Fruit fly (Drosophila melanogaster) whole organism, embryonic: Measurements from ENCODE around the gene VhaAC39-1.

Experiments
- Bgb ChIP-seq: fragments of 200-800 bp; sonication (Bioruptor generic); IDR thresholded peaks from 2 replicates; pipeline ENCODE4 v1.3.6; 2022; ENCODE audit warnings: missing biosample characterization, missing genetic modification characterization; ENCODE audit not compliant: partially characterized antibody
- C15 ChIP-seq: fragments of 200-800 bp; sonication (Bioruptor generic); IDR thresholded peaks from 3 replicates; pipeline ENCODE4 v1.3.6; 2022; ENCODE audit warnings: missing biosample characterization, missing genetic modification characterization
- CG10654 ChIP-seq: fragments of 200-800 bp; sonication (Bioruptor generic); optimal IDR thresholded peaks from 2 replicates; lab custom pipeline; 2016; ENCODE audit warnings: missing biosample characterization, missing genetic modification characterization
- CG11695 ChIP-seq: fragments of 200-800 bp; sonication (Bioruptor generic); IDR thresholded peaks from 3 replicates; pipeline ENCODE4 v1.3.6; 2022; ENCODE audit warnings: missing biosample characterization, missing genetic modification characterization
- CG11696 ChIP-seq: fragments of 200-800 bp; sonication (Bioruptor generic); IDR thresholded peaks from 2 replicates; pipeline ENCODE4 v1.3.6; 2022; ENCODE audit warnings: missing biosample characterization, missing genetic modification characterization
- CG11723 ChIP-seq: fragments of 200-800 bp; sonication (Bioruptor generic); optimal IDR thresholded peaks from 2 replicates; lab custom pipeline; 2017; ENCODE audit warnings: missing biosample characterization, mild to moderate bottlenecking, missing genetic modification characterization
- CG12236 ChIP-seq: fragments of 200-800 bp; sonication (Bioruptor generic); optimal IDR thresholded peaks from 2 replicates; lab custom pipeline; 2016; ENCODE audit warnings: missing biosample characterization, missing genetic modification characterization
- CG12942 ChIP-seq: fragments of 200-800 bp; sonication (Bioruptor generic); optimal IDR thresholded peaks from 3 replicates; lab custom pipeline; 2016; ENCODE audit warnings: missing biosample characterization, missing genetic modification characterization
- CG13624 ChIP-seq: fragments of 200-800 bp; sonication (Bioruptor generic); optimal IDR thresholded peaks from 2 replicates; lab custom pipeline; 2016; ENCODE audit warnings: missing biosample characterization, missing genetic modification characterization
- CG14710 ChIP-seq: fragments of 200-800 bp; sonication (Bioruptor generic); optimal IDR thresholded peaks from 3 replicates; lab custom pipeline; 2019; ENCODE audit warnings: missing biosample characterization, mild to moderate bottlenecking, missing genetic modification characterization, moderate library complexity
- CG15514 ChIP-seq: fragments of 200-800 bp; sonication (Bioruptor generic); optimal IDR thresholded peaks from 3 replicates; lab custom pipeline; 2017; ENCODE audit warnings: missing biosample characterization, missing genetic modification characterization, mild to moderate bottlenecking, moderate library complexity, missing genetic modification reagents
- CG2889 ChIP-seq: fragments of 200-800 bp; sonication (Bioruptor generic); IDR thresholded peaks from 3 replicates; pipeline ENCODE4 v1.3.6; 2022; ENCODE audit warnings: missing biosample characterization, missing genetic modification characterization
- CG31224 ChIP-seq: fragments of 200-800 bp; sonication (Bioruptor generic); IDR thresholded peaks from 2 replicates; pipeline ENCODE4 v1.3.6; 2022; ENCODE audit warnings: missing biosample characterization, missing genetic modification characterization
- CG33213 ChIP-seq: fragments of 200-800 bp; sonication (Bioruptor generic); optimal IDR thresholded peaks from 3 replicates; lab custom pipeline; 2016; ENCODE audit warnings: missing biosample characterization, missing genetic modification characterization
- CG3407 ChIP-seq: fragments of 200-800 bp; sonication (Bioruptor generic); optimal IDR thresholded peaks from 2 replicates; lab custom pipeline; 2018; ENCODE audit warnings: missing biosample characterization, mild to moderate bottlenecking, missing genetic modification characterization
- CG4707 ChIP-seq: fragments of 200-800 bp; sonication (Bioruptor generic); optimal IDR thresholded peaks from 2 replicates; lab custom pipeline; 2018; ENCODE audit warnings: missing biosample characterization, mild to moderate bottlenecking, missing genetic modification characterization, moderate library complexity
- CG7372 ChIP-seq: fragments of 200-800 bp; sonication (Bioruptor generic); IDR thresholded peaks from 2 replicates; pipeline ENCODE4 v1.3.6; 2022; ENCODE audit warnings: missing biosample characterization, missing genetic modification characterization
- CG7556 ChIP-seq: fragments of 200-800 bp; sonication (Bioruptor generic); optimal IDR thresholded peaks from 2 replicates; lab custom pipeline; 2017; ENCODE audit warnings: missing biosample characterization, mild to moderate bottlenecking, missing genetic modification characterization
- CG7928 ChIP-seq: fragments of 200-800 bp; sonication (Bioruptor generic); optimal IDR thresholded peaks from 2 replicates; lab custom pipeline; 2017; ENCODE audit warnings: missing biosample characterization, mild to moderate bottlenecking, missing genetic modification characterization
- CG8281 ChIP-seq: fragments of 200-800 bp; sonication (Bioruptor generic); optimal IDR thresholded peaks from 2 replicates; lab custom pipeline; 2018; ENCODE audit warnings: missing biosample characterization, mild to moderate bottlenecking, missing genetic modification characterization, moderate library complexity
- CG9609 ChIP-seq: fragments of 200-800 bp; sonication (Bioruptor generic); optimal IDR thresholded peaks from 3 replicates; lab custom pipeline; 2016; ENCODE audit warnings: missing biosample characterization, missing genetic modification characterization
- CTCF ChIP-seq: fragments of 200-800 bp; sonication (Bioruptor generic); optimal IDR thresholded peaks from 2 replicates; lab custom pipeline; 2017; ENCODE audit warnings: missing biosample characterization, mild to moderate bottlenecking, missing genetic modification characterization, moderate library complexity
- CoRest ChIP-seq: fragments of 200-800 bp; sonication (Bioruptor generic); optimal IDR thresholded peaks from 3 replicates; lab custom pipeline; 2018; ENCODE audit warnings: missing biosample characterization, mild to moderate bottlenecking, missing genetic modification characterization, moderate library complexity
- Dad ChIP-seq: fragments of 200-800 bp; sonication (Bioruptor generic); optimal IDR thresholded peaks from 3 replicates; lab custom pipeline; 2016; ENCODE audit warnings: missing biosample characterization, missing genetic modification characterization
- Dip2 ChIP-seq: fragments of 200-800 bp; sonication (Bioruptor generic); IDR thresholded peaks from 2 replicates; pipeline ENCODE4 v1.3.6; 2022; ENCODE audit warnings: missing biosample characterization, missing genetic modification characterization
- Dip3 ChIP-seq: fragments of 200-800 bp; sonication (Bioruptor generic); optimal IDR thresholded peaks from 3 replicates; lab custom pipeline; 2016; ENCODE audit warnings: missing biosample characterization, missing genetic modification characterization
- Ets65A ChIP-seq: fragments of 200-800 bp; sonication (Bioruptor generic); peaks from one replicate; lab custom pipeline; 2016; ENCODE audit warnings: missing biosample characterization, missing genetic modification characterization
- Fer3 ChIP-seq: fragments of 200-800 bp; sonication (Bioruptor generic); optimal IDR thresholded peaks from 2 replicates; lab custom pipeline; 2018; ENCODE audit warnings: missing biosample characterization, mild to moderate bottlenecking, missing genetic modification characterization, moderate library complexity
- HLH4C ChIP-seq: fragments of 200-800 bp; sonication (Bioruptor generic); IDR thresholded peaks from 3 replicates; pipeline ENCODE4 v1.3.6; 2022; ENCODE audit warnings: missing biosample characterization, missing genetic modification characterization; ENCODE audit not compliant: partially characterized antibody
- Kr ChIP-seq: fragments of 200-800 bp; sonication (Bioruptor generic); optimal IDR thresholded peaks from 2 replicates; lab custom pipeline; 2017; ENCODE audit warnings: missing biosample characterization, mild to moderate bottlenecking, missing genetic modification characterization
- Myb ChIP-seq: fragments of 200-800 bp; sonication (Bioruptor generic); optimal IDR thresholded peaks from 2 replicates; lab custom pipeline; 2016; ENCODE audit warnings: missing biosample characterization, missing genetic modification characterization
- Neu2 ChIP-seq: fragments of 200-800 bp; sonication (Bioruptor generic); optimal IDR thresholded peaks from 3 replicates; lab custom pipeline; 2016; ENCODE audit warnings: missing biosample characterization, missing genetic modification characterization, borderline replicate concordance
- Sox100B ChIP-seq: fragments of 200-800 bp; sonication (Bioruptor generic); optimal IDR thresholded peaks from 3 replicates; lab custom pipeline; 2018; ENCODE audit warnings: missing biosample characterization, mild to moderate bottlenecking, missing genetic modification characterization
- TFAM ChIP-seq: fragments of 200-800 bp; sonication (Bioruptor generic); optimal IDR thresholded peaks from 2 replicates; lab custom pipeline; 2017; ENCODE audit warnings: missing biosample characterization, missing genetic modification characterization, inconsistent platforms
- Taf1 ChIP-seq: fragments of 200-800 bp; sonication (Bioruptor generic); IDR thresholded peaks from 2 replicates; pipeline ENCODE4 v1.3.6; 2022; ENCODE audit warnings: missing biosample characterization, missing genetic modification characterization
- ato ChIP-seq: fragments of 200-800 bp; sonication (Bioruptor generic); IDR thresholded peaks from 2 replicates; pipeline ENCODE4 v1.3.6; 2022; ENCODE audit warnings: missing biosample characterization, missing genetic modification characterization; ENCODE audit not compliant: partially characterized antibody
- bowl ChIP-seq: fragments of 200-800 bp; sonication (Bioruptor generic); IDR thresholded peaks from 2 replicates; pipeline ENCODE4 v1.3.6; 2022; ENCODE audit warnings: missing biosample characterization, missing genetic modification characterization
- dan ChIP-seq: fragments of 200-800 bp; sonication (Bioruptor generic); IDR thresholded peaks from 2 replicates; pipeline ENCODE4 v1.3.6; 2022; ENCODE audit warnings: missing biosample characterization, missing genetic modification characterization
- disco-r ChIP-seq: fragments of 200-800 bp; sonication (Bioruptor generic); optimal IDR thresholded peaks from 2 replicates; lab custom pipeline; 2016; ENCODE audit warnings: missing biosample characterization, missing genetic modification characterization
- emc ChIP-seq: fragments of 200-800 bp; sonication (Bioruptor generic); optimal IDR thresholded peaks from 2 replicates; lab custom pipeline; 2016; ENCODE audit warnings: missing biosample characterization, missing genetic modification characterization
- gcm ChIP-seq: fragments of 200-800 bp; sonication (Bioruptor generic); optimal IDR thresholded peaks from 2 replicates; lab custom pipeline; 2019; ENCODE audit warnings: missing biosample characterization, mild to moderate bottlenecking, missing genetic modification characterization, moderate library complexity
- gro ChIP-seq: fragments of 200-800 bp; sonication (Bioruptor generic); optimal IDR thresholded peaks from 2 replicates; lab custom pipeline; 2016; ENCODE audit warnings: missing biosample characterization, missing genetic modification characterization
- hkb ChIP-seq, 2 experiments: fragments of 200-800 bp in 1 of 2; fragments of >200 bp in 1 of 2; sonication (Bioruptor generic) in 1 of 2; IDR thresholded peaks in 1 of 2; optimal IDR thresholded peaks in 1 of 2; 2 replicates each; pipeline versions ENCODE4 v1.3.6 to Lab custom; 2017 to 2022; ENCODE audit warnings: missing biosample characterization in 1 of 2, missing genetic modification characterization in 1 of 2
- odd ChIP-seq: fragments of 200-800 bp; sonication (Bioruptor generic); optimal IDR thresholded peaks from 2 replicates; lab custom pipeline; 2017; ENCODE audit warnings: missing biosample characterization, mild to moderate bottlenecking, missing genetic modification characterization
- pho ChIP-seq: fragments of 200-800 bp; sonication (Bioruptor generic); optimal IDR thresholded peaks from 2 replicates; lab custom pipeline; 2016; ENCODE audit warnings: missing biosample characterization, missing genetic modification characterization
- scrt ChIP-seq: fragments of 200-800 bp; sonication (Bioruptor generic); optimal IDR thresholded peaks from 2 replicates; lab custom pipeline; 2018; ENCODE audit warnings: missing biosample characterization, mild to moderate bottlenecking, missing genetic modification characterization, moderate library complexity
- sima ChIP-seq: fragments of 200-800 bp; sonication (Bioruptor generic); optimal IDR thresholded peaks from 2 replicates; lab custom pipeline; 2016; ENCODE audit warnings: missing biosample characterization, missing genetic modification characterization
- sr ChIP-seq: fragments of 200-800 bp; sonication (Bioruptor generic); IDR thresholded peaks from 3 replicates; pipeline ENCODE4 v1.3.6; 2022; ENCODE audit warnings: missing biosample characterization, missing genetic modification characterization
- wek ChIP-seq: fragments of 200-800 bp; sonication (Bioruptor generic); optimal IDR thresholded peaks from 3 replicates; lab custom pipeline; 2018; ENCODE audit warnings: missing biosample characterization, mild to moderate bottlenecking, missing genetic modification characterization, moderate library complexity
- zen ChIP-seq: fragments of 200-800 bp; sonication (Bioruptor generic); optimal IDR thresholded peaks from 3 replicates; lab custom pipeline; 2018; ENCODE audit warnings: missing biosample characterization, mild to moderate bottlenecking, missing genetic modification characterization, moderate library complexity

The VhaAC39-1 gene

DNA sequence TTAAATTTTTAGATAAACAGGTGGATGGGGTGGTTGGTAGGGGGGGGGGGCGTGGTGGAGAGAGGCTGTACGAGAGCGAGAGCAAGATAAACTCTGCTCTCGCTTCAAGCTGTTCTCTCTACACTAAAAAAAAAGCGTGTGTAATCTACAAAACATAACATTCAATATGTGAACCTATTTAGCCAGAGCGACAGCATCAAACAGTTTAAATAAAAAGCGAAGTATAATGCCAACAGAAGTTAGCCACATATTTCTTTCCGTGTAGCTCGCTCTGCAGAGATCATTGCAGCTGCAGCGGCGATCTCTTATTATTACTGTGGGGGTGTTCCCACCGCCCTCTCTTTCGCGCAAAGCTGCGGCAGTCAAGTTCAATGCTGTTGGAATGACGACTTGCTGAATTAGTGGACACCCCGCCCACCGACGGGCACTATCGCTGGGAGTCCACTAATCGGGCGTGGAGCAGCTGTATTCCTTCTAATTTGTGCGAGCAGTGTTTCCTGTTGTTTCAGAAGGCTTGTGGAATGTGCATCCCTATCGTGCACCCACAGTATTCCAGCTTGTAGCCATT, 12.0 kb upstream of the VhaAC39-1 start, which contains the start of gene CG2930 (continued):
- TF ChIP-seq CG9609 (GFP tag; lab: Kevin White, UChicago) (peak; percentile 83), CG4707 (GFP tag; lab: Kevin White, UChicago) (peak; percentile 76), CoRest (tag; lab: Kevin White, UChicago) (peak; percentile 77), CG7556 (peak; percentile 75), CG2889 (GFP tag; lab: Robert Waterston, UW) (peak; percentile 76; the same call in 2 of the 3 replicates), Fer3 (tag; lab: Kevin White, UChicago) (peak; percentile 72), gcm (GFP tag; lab: Kevin White, UChicago) (peak; percentile 75), CG11695 (peak; percentile 85), Kr (GFP tag; lab: Kevin White, UChicago) (no peak), CG11723 (peak; percentile 70), CG8281 (peak; percentile 48), CG13624 (GFP tag; lab: Kevin White, UChicago) (peak; percentile 49), wek (peak; percentile 60), bowl (GFP tag; lab: Robert Waterston, UW) (peak; percentile 74; the same call in 1 of the 2 replicates), Ets65A (GFP tag; lab: Kevin White, UChicago) (peak; percentile 96), Dip3 (GFP tag; lab: Kevin White, UChicago) (no peak), Taf1 (GFP tag; lab: Robert Waterston, UW) (no peak; the same call in 1 of the 2 replicates), C15 (GFP tag; lab: Robert Waterston, UW) (0 out of 3 replicates have a peak, but pooled peaks have one; percentile 19), Dad (peak; percentile 65), CG10654 (peak; percentile 83), Bgb (no peak), CTCF (GFP tag; lab: Kevin White, UChicago) (peak; percentile 52), CG14710 (tag; lab: Kevin White, UChicago) (peak; percentile 69), Dip2 (GFP tag; lab: Robert Waterston, UW) (no peak), Neu2 (no peak), gro (no peak), Sox100B (GFP tag; lab: Kevin White, UChicago) (peak; percentile 76), TFAM (GFP tag; lab: Kevin White, UChicago) (peak; percentile 49), CG7372 (GFP tag; lab: Robert Waterston, UW) (peak; percentile 81), pho (GFP tag; lab: Kevin White, UChicago) (peak; percentile 13), sr (GFP tag; lab: Robert Waterston, UW) (peak; percentile 75), hkb (optimal IDR thresholded peaks at IDR 0.05; lab: Kevin White, UChicago) (no peak), hkb (GFP tag; IDR thresholded peaks at IDR 0.05; lab: Robert Waterston, UW) (peak; percentile 93), CG3407 (peak; percentile 78), Myb (GFP tag; lab: Kevin White, UChicago) (peak; percentile 54), CG15514 (GFP tag; lab: Kevin White, UChicago) (peak; percentile 42), CG11696 (peak; percentile 63; the same call in 1 of the 2 replicates), CG12236 (peak; percentile 65), HLH4C (no peak), odd (GFP tag; lab: Kevin White, UChicago) (peak; percentile 69), sima (peak; percentile 31), emc (GFP tag; lab: Kevin White, UChicago) (peak; percentile 20), CG12942 (GFP tag; lab: Kevin White, UChicago) (peak; percentile 80), CG7928 (GFP tag; lab: Kevin White, UChicago) (no peak), scrt (peak; percentile 65), CG33213 (GFP tag; lab: Kevin White, UChicago) (peak; percentile 70), dan (GFP tag; lab: Robert Waterston, UW) (peak; percentile 69), ato (GFP tag; lab: Robert Waterston, UW) (no peak), CG31224 (GFP tag; lab: Robert Waterston, UW) (0 out of 2 replicates have a peak, but pooled peaks have one; percentile 27), disco-r (GFP tag; lab: Kevin White, UChicago) (peak; percentile 78), zen (peak; percentile 73)
